Fruit fly (Drosophila melanogaster): Measurements from ENCODE around the gene CG9961.

The CG9961 gene

DNA sequence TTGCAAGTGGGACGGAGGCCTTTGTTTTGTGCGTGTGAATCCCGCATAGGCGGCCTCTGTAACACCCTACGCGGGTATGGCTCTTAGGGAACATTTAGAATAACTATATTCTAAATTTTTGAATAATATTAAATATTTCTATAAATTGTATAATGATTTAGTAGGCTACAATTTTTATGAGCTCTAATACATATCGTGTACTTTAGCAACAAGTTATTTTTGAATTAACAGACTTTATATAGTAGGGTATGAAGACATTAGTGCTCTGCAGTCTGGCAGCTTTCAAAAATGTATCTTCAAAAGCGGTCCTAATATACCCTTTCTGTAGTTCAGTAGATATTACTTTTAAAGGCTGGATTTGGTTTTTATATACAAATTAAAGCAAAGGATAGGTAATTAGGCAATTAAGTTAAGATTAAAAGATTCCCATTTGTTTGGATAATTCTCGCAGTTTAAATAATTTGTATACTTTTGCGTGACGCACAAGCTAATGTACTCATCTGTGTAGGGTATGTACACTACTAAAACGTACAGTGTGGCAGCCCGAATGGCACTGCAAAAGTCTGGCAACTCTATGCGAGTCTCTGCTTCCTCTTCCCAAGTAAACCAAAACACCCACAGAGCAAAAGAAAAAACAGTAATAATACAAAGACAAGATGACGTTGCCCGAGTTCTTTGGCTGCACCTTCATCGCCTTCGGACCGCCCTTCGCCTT, 21.1 kb upstream of the CG9961 start, which contains the start of the genes Snx21 and aph-1 (continued):
- TF ChIP-seq net (GFP tag; optimal IDR thresholded peaks at IDR 0.05) (peak; percentile 87), topi (GFP tag; optimal IDR thresholded peaks at IDR 0.05) (peak; percentile 84), pdm3 (GFP tag; optimal IDR thresholded peaks at IDR 0.05) (peak; percentile 92), esn (GFP tag; optimal IDR thresholded peaks at IDR 0.05) (peak; percentile 93), CG6792 (GFP tag; optimal IDR thresholded peaks at IDR 0.05) (peak; percentile 81), Sox102F (GFP tag; optimal IDR thresholded peaks at IDR 0.05) (peak; percentile 91), CG34406 (GFP tag; optimal IDR thresholded peaks at IDR 0.05) (peak; percentile 89), CG16779 (tag; optimal IDR thresholded peaks at IDR 0.05) (peak; percentile 81), CG6276 (GFP tag; optimal IDR thresholded peaks at IDR 0.05) (peak; percentile 85)

DNA sequence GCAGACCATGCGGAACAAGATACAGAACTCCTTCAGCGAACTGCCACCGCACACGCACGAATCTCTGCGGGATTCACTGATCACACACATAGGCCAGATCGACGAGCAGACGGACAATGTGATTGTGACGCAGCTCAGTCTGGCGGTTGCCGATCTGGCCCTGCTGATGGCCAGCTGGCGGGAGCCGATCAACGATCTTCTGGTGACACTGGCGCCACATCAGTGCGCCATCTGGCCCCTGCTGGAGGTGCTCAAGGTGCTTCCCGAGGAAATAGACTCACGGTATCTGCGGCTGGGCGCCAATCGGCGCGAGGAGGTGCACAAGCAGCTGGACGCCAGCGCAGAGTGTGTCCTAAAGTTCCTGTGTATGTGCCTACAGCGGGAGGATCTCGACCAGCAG, 15.6 kb upstream of the CG9961 start:
- TF ChIP-seq CG15336 (GFP tag; IDR thresholded peaks at IDR 0.05) (no peak), CG9139 (GFP tag; optimal IDR thresholded peaks at IDR 0.05) (no peak), eg (GFP tag; IDR thresholded peaks at IDR 0.05) (0 out of 3 replicates have a peak, but pooled peaks have one; percentile 5)

DNA sequence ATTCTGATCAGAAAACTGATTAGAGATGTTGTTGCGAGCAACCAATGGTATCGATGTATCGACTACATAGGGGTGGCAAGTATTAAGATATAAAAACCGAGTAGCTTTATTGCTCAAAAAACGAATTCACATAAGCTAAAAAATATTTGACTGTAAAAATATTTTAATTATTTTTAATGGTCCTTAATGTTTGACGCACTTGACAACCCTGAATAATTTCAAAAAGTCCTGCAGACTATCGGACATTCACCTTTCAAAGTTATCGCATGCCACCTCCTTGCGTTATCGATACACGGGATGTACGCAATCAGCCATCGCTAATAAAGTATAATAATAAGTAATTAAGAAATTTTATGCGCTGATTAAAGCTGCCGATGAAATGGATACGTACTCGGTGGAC, 14.9 kb upstream of the CG9961 start, which contains the start of the genes HemK2, Snapin and Tnpo-SR:
HemK2 (minus strand) TSS at position 24 of the 400 bp plus-strand sequence.
Snapin (minus strand) TSS at position 24 of the 400 bp plus-strand sequence.
Tnpo-SR (plus strand) TSS at position 271 of the 400 bp plus-strand sequence.
- TF ChIP-seq CG10631 (GFP tag; optimal IDR thresholded peaks at IDR 0.05): peak; percentile 94
- no peak for TF ChIP-seq CG6276 (GFP tag; optimal IDR thresholded peaks at IDR 0.05)
- peak; percentile 78 for TF ChIP-seq CG7368 (GFP tag; optimal IDR thresholded peaks at IDR 0.05)
- peak; percentile 76 for TF ChIP-seq Lpt (GFP tag; optimal IDR thresholded peaks at IDR 0.05)
- peak; percentile 95 for TF ChIP-seq Eip78C (GFP tag)
- TF ChIP-seq CG11294 (GFP tag; IDR thresholded peaks at IDR 0.05): peak; percentile 79; the same call in 1 of the 2 replicates
- peak; percentile 76; the same call in 2 of the 3 replicates for TF ChIP-seq CG8119 (GFP tag; IDR thresholded peaks at IDR 0.05)
- TF ChIP-seq achi (GFP tag; optimal IDR thresholded peaks at IDR 0.05): peak; percentile 87
- peak; percentile 92 for TF ChIP-seq OdsH (GFP tag; optimal IDR thresholded peaks at IDR 0.05)
- peak; percentile 91 for TF ChIP-seq CG11902 (GFP tag; optimal IDR thresholded peaks at IDR 0.05)
- TF ChIP-seq Gug (GFP tag; IDR thresholded peaks at IDR 0.05): peak; percentile 88
- TF ChIP-seq CG6792 (GFP tag; optimal IDR thresholded peaks at IDR 0.05): peak; percentile 89
- peak; percentile 59 to 84 for TF ChIP-seq ss (GFP tag; optimal IDR thresholded peaks at IDR 0.05)
- peak; percentile 75 for TF ChIP-seq dac (GFP tag; optimal IDR thresholded peaks at IDR 0.05)
- peak; percentile 78 for TF ChIP-seq CG11762 (GFP tag; optimal IDR thresholded peaks at IDR 0.05; ENCODE audit: insufficient read depth)
- peak; percentile 47 for TF ChIP-seq fd85E (GFP tag; optimal IDR thresholded peaks at IDR 0.05)
- TF ChIP-seq CG9139 (GFP tag; optimal IDR thresholded peaks at IDR 0.05): no peak
- TF ChIP-seq esn (GFP tag; optimal IDR thresholded peaks at IDR 0.05): peak; percentile 93
- peak; percentile 48 for TF ChIP-seq fkh (GFP tag; optimal IDR thresholded peaks at IDR 0.05)
- TF ChIP-seq CG4318 (GFP tag; optimal IDR thresholded peaks at IDR 0.05): peak; percentile 76
- TF ChIP-seq Sox102F (GFP tag; optimal IDR thresholded peaks at IDR 0.05): peak; percentile 90
- TF ChIP-seq topi (GFP tag; optimal IDR thresholded peaks at IDR 0.05): peak; percentile 94
- no peak for TF ChIP-seq Hr38 (GFP tag; optimal IDR thresholded peaks at IDR 0.05)
- peak; percentile 93 for TF ChIP-seq cyc (GFP tag; optimal IDR thresholded peaks at IDR 0.05)
- TF ChIP-seq CG10669 (GFP tag; optimal IDR thresholded peaks at IDR 0.05): peak; percentile 84
- TF ChIP-seq CG6163 (GFP tag; IDR thresholded peaks at IDR 0.05): peak; percentile 93
- peak; percentile 80 for TF ChIP-seq net (GFP tag; optimal IDR thresholded peaks at IDR 0.05)
- TF ChIP-seq CG1621 (tag; optimal IDR thresholded peaks at IDR 0.05): peak; percentile 83
- peak; percentile 83 for TF ChIP-seq CG8632 (GFP tag; optimal IDR thresholded peaks at IDR 0.05)
- peak; percentile 91 for TF ChIP-seq Sox14 (GFP tag; optimal IDR thresholded peaks at IDR 0.05)
- peak; percentile 83 for TF ChIP-seq Sox15 (GFP tag; optimal IDR thresholded peaks at IDR 0.05)
- TF ChIP-seq Blimp-1 (GFP tag; optimal IDR thresholded peaks at IDR 0.05): peak; percentile 70
- TF ChIP-seq salr (GFP tag; optimal IDR thresholded peaks at IDR 0.05): peak; percentile 67 to 79
- TF ChIP-seq svp (GFP tag): peak; percentile 97
- TF ChIP-seq acj6 (GFP tag; optimal IDR thresholded peaks at IDR 0.05): peak; percentile 93
- TF ChIP-seq vri (GFP tag; optimal IDR thresholded peaks at IDR 0.05): peak; percentile 88
- TF ChIP-seq Ets21C (GFP tag; optimal IDR thresholded peaks at IDR 0.05): peak; percentile 90
- peak; percentile 90 for TF ChIP-seq eg (GFP tag; IDR thresholded peaks at IDR 0.05)
- peak; percentile 89 for TF ChIP-seq CG3919 (GFP tag; optimal IDR thresholded peaks at IDR 0.05)
- peak; percentile 74 for TF ChIP-seq CG6808 (GFP tag; optimal IDR thresholded peaks at IDR 0.05)
- TF ChIP-seq dsx (GFP tag; optimal IDR thresholded peaks at IDR 0.05; ENCODE audit: poor library complexity, severe bottlenecking): peak; percentile 85

All from whole organism, prepupa.